Worm (Caenorhabditis elegans): Measurements from ENCODE around the gene hlh-3.

DNA sequence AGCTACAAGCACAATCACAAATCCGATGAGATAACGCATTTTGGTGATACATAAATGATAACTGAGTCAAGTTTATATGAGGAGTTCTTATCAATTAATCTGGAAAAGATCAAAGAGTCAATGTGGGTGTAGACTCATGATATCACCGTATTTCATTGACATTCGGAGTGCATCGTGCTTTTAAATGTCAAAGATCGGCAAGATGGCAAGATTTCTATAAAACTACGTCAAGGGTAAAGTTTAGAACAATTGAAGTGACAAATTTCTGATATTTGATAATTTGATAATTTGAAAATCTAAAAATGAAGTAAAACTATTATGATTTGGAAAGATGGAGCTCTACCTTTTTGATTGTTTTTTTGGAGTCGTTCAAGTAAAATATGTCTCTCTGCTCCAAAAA is 3.3 kb upstream of the hlh-3 start, which contains the start of gene sysm-1:
- TF ChIP-seq flt-1 (GFP tag; IDR thresholded peaks at IDR 0.05), result no peak
- TF ChIP-seq klf-2 (GFP tag; conservative IDR thresholded peaks at IDR 0.05), result no peak
- no peak for TF ChIP-seq med-1 (GFP tag; optimal IDR thresholded peaks at IDR 0.05; ENCODE audit: insufficient read depth)
- no peak for TF ChIP-seq cog-1 (tag; optimal IDR thresholded peaks at IDR 0.05)
- no peak for TF ChIP-seq tab-1 (GFP tag; IDR thresholded peaks at IDR 0.05)
- TF ChIP-seq ztf-29 (GFP tag; IDR thresholded peaks at IDR 0.05), result no peak
- TF ChIP-seq ztf-23 (GFP tag; IDR thresholded peaks at IDR 0.05), result no peak
